Fruit fly (Drosophila melanogaster) whole organism, embryonic: ENCODE measurements around the gene CG14694.

Experiments used
- BEAF-32 ChIP-seq: fragments of 200-800 bp; sonication (Bioruptor generic); optimal IDR thresholded peaks from 3 replicates; lab custom pipeline; 2017; ENCODE audit warnings: missing biosample characterization, missing genetic modification characterization, mild to moderate bottlenecking, moderate library complexity, missing genetic modification reagents
- Bgb ChIP-seq: fragments of 200-800 bp; sonication (Bioruptor generic); IDR thresholded peaks from 2 replicates; pipeline ENCODE4 v1.3.6; 2022; ENCODE audit warnings: missing biosample characterization, missing genetic modification characterization; ENCODE audit not compliant: partially characterized antibody
- CG10147 ChIP-seq: fragments of 200-800 bp; sonication (Bioruptor generic); optimal IDR thresholded peaks from 2 replicates; lab custom pipeline; 2019; ENCODE audit warnings: missing biosample characterization, mild to moderate bottlenecking, missing genetic modification characterization, moderate library complexity
- CG10543 ChIP-seq: fragments of 200-800 bp; sonication (Bioruptor generic); optimal IDR thresholded peaks from 3 replicates; lab custom pipeline; 2017; ENCODE audit warnings: missing biosample characterization, mild to moderate bottlenecking, missing genetic modification characterization, moderate library complexity
- CG10565 ChIP-seq: fragments of 200-800 bp; sonication (Bioruptor generic); optimal IDR thresholded peaks from 3 replicates; lab custom pipeline; 2016; ENCODE audit warnings: missing biosample characterization, mild to moderate bottlenecking, missing genetic modification characterization
- CG10654 ChIP-seq: fragments of 200-800 bp; sonication (Bioruptor generic); optimal IDR thresholded peaks from 2 replicates; lab custom pipeline; 2016; ENCODE audit warnings: missing biosample characterization, missing genetic modification characterization
- CG12155 ChIP-seq: fragments of 200-800 bp; sonication (Bioruptor generic); optimal IDR thresholded peaks from 3 replicates; lab custom pipeline; 2016; ENCODE audit warnings: missing biosample characterization, missing genetic modification characterization
- CG17385 ChIP-seq: fragments of 200-800 bp; sonication (Bioruptor generic); optimal IDR thresholded peaks from 3 replicates; lab custom pipeline; 2018; ENCODE audit warnings: missing biosample characterization, mild to moderate bottlenecking, missing genetic modification characterization
- CG2116 ChIP-seq: fragments of 200-800 bp; sonication (Bioruptor generic); optimal IDR thresholded peaks from 3 replicates; lab custom pipeline; 2018; ENCODE audit warnings: missing biosample characterization, mild to moderate bottlenecking, missing genetic modification characterization
- CG2129 ChIP-seq: fragments of 200-800 bp; sonication (Bioruptor generic); IDR thresholded peaks from 2 replicates; pipeline ENCODE4 v1.3.6; 2022; ENCODE audit warnings: missing biosample characterization, missing genetic modification characterization; ENCODE audit not compliant: partially characterized antibody
- CG2199 ChIP-seq: fragments of 200-800 bp; sonication (Bioruptor generic); IDR thresholded peaks from 3 replicates; pipeline ENCODE4 v1.3.6; 2022; ENCODE audit warnings: missing biosample characterization, missing genetic modification characterization
- CG30431 ChIP-seq: fragments of 200-800 bp; sonication (Bioruptor generic); optimal IDR thresholded peaks from 2 replicates; lab custom pipeline; 2017; ENCODE audit warnings: missing biosample characterization, missing genetic modification characterization
- CG34376 ChIP-seq: fragments of 200-800 bp; sonication (Bioruptor generic); optimal IDR thresholded peaks from 2 replicates; lab custom pipeline; 2018; ENCODE audit warnings: missing biosample characterization, mild to moderate bottlenecking, missing genetic modification characterization
- CG4820 ChIP-seq: fragments of 200-800 bp; sonication (Bioruptor generic); optimal IDR thresholded peaks from 3 replicates; lab custom pipeline; 2016; ENCODE audit warnings: missing biosample characterization, missing genetic modification characterization
- CG6765 ChIP-seq: fragments of 200-800 bp; sonication (Bioruptor generic); optimal IDR thresholded peaks from 3 replicates; lab custom pipeline; 2017; ENCODE audit warnings: missing biosample characterization, mild to moderate bottlenecking, missing genetic modification characterization
- CG7786 ChIP-seq: fragments of 200-800 bp; sonication (Bioruptor generic); optimal IDR thresholded peaks from 2 replicates; lab custom pipeline; 2016; ENCODE audit warnings: missing biosample characterization, missing genetic modification characterization
- CG8765 ChIP-seq: fragments of 200-800 bp; sonication (Bioruptor generic); IDR thresholded peaks from 2 replicates; pipeline ENCODE4 v1.3.6; 2022; ENCODE audit warnings: missing biosample characterization, missing genetic modification characterization
- CG9437 ChIP-seq: fragments of 200-800 bp; sonication (Bioruptor generic); optimal IDR thresholded peaks from 2 replicates; lab custom pipeline; 2018; ENCODE audit warnings: missing biosample characterization, mild to moderate bottlenecking, missing genetic modification characterization
- CG9609 ChIP-seq: fragments of 200-800 bp; sonication (Bioruptor generic); optimal IDR thresholded peaks from 3 replicates; lab custom pipeline; 2016; ENCODE audit warnings: missing biosample characterization, missing genetic modification characterization
- CHES-1-like ChIP-seq: fragments of 200-800 bp; sonication (Bioruptor generic); optimal IDR thresholded peaks from 2 replicates; lab custom pipeline; 2016; ENCODE audit warnings: missing biosample characterization, missing genetic modification characterization
- Doc3 ChIP-seq: fragments of 200-800 bp; sonication (Bioruptor generic); IDR thresholded peaks from 3 replicates; pipeline ENCODE4 v1.3.6; 2022; ENCODE audit warnings: missing biosample characterization, missing genetic modification characterization; ENCODE audit not compliant: partially characterized antibody
- E2f2 ChIP-seq: fragments of 200-800 bp; sonication (Bioruptor generic); IDR thresholded peaks from 2 replicates; pipeline ENCODE4 v1.3.6; 2022; ENCODE audit warnings: missing biosample characterization, missing genetic modification characterization
- HHEX ChIP-seq: fragments of 200-800 bp; sonication (Bioruptor generic); optimal IDR thresholded peaks from 3 replicates; lab custom pipeline; 2017; ENCODE audit warnings: missing biosample characterization, mild to moderate bottlenecking, missing genetic modification characterization, missing genetic modification reagents
- HLH54F ChIP-seq: fragments of 200-800 bp; sonication (Bioruptor generic); optimal IDR thresholded peaks from 3 replicates; lab custom pipeline; 2016; ENCODE audit warnings: missing biosample characterization, missing genetic modification characterization
- HmgD ChIP-seq: fragments of 200-800 bp; sonication (Bioruptor generic); optimal IDR thresholded peaks from 3 replicates; lab custom pipeline; 2016; ENCODE audit warnings: missing biosample characterization, missing genetic modification characterization
- HmgZ ChIP-seq: fragments of 200-800 bp; sonication (Bioruptor generic); optimal IDR thresholded peaks from 2 replicates; lab custom pipeline; 2018; ENCODE audit warnings: missing biosample characterization, mild to moderate bottlenecking, missing genetic modification characterization
- Hr3 ChIP-seq: fragments of 200-800 bp; sonication (Bioruptor generic); optimal IDR thresholded peaks from 3 replicates; lab custom pipeline; 2016; ENCODE audit warnings: missing biosample characterization, missing genetic modification characterization
- Hr78 ChIP-seq, 2 experiments: fragments of 200-800 bp in 1 of 2; fragments of >200 bp in 1 of 2; sonication (Bioruptor generic) in 1 of 2; optimal IDR thresholded peaks; 2 replicates each; lab custom pipeline; 2017 to 2019; ENCODE audit warnings: missing biosample characterization in 2 of 2, missing genetic modification characterization in 2 of 2, mild to moderate bottlenecking in 1 of 2, moderate library complexity in 1 of 2
- Lhr ChIP-seq: fragments of 200-800 bp; sonication (Bioruptor generic); optimal IDR thresholded peaks from 3 replicates; lab custom pipeline; 2017; ENCODE audit warnings: mild to moderate bottlenecking, missing biosample characterization, missing genetic modification reagents, missing genetic modification characterization
- MESR4 ChIP-seq: fragments of 200-800 bp; sonication (Bioruptor generic); optimal IDR thresholded peaks from 2 replicates; lab custom pipeline; 2018; ENCODE audit warnings: missing biosample characterization, mild to moderate bottlenecking, missing genetic modification characterization, moderate library complexity
- PHDP ChIP-seq: fragments of 200-800 bp; sonication (Bioruptor generic); optimal IDR thresholded peaks from 3 replicates; lab custom pipeline; 2018; ENCODE audit warnings: missing biosample characterization, mild to moderate bottlenecking, missing genetic modification characterization, moderate library complexity
- Sin3A ChIP-seq: fragments of >200 bp; optimal IDR thresholded peaks from 2 replicates; lab custom pipeline; 2018
- Sox102F ChIP-seq: fragments of 200-800 bp; sonication (Bioruptor generic); optimal IDR thresholded peaks from 2 replicates; lab custom pipeline; 2018; ENCODE audit warnings: missing biosample characterization, mild to moderate bottlenecking, missing genetic modification characterization, moderate library complexity
- az2 ChIP-seq: fragments of 200-800 bp; sonication (Bioruptor generic); optimal IDR thresholded peaks from 3 replicates; lab custom pipeline; 2016; ENCODE audit warnings: missing biosample characterization, missing genetic modification characterization
- bcd ChIP-seq: fragments of 200-800 bp; sonication (Bioruptor generic); optimal IDR thresholded peaks from 2 replicates; lab custom pipeline; 2017; ENCODE audit warnings: missing biosample characterization, mild to moderate bottlenecking, missing genetic modification characterization
- bowl ChIP-seq: fragments of 200-800 bp; sonication (Bioruptor generic); IDR thresholded peaks from 2 replicates; pipeline ENCODE4 v1.3.6; 2022; ENCODE audit warnings: missing biosample characterization, missing genetic modification characterization
- chif ChIP-seq, 2 experiments: fragments of 200-800 bp; sonication (Bioruptor generic); optimal IDR thresholded peaks; 3 replicates each; lab custom pipeline; 2016; ENCODE audit warnings: missing biosample characterization in 2 of 2, missing genetic modification characterization in 2 of 2
- chinmo ChIP-seq: fragments of 200-800 bp; sonication (Bioruptor generic); IDR thresholded peaks from 4 replicates; pipeline ENCODE4 v1.3.6; 2022; ENCODE audit warnings: missing biosample characterization, missing genetic modification characterization; ENCODE audit not compliant: partially characterized antibody
- disco-r ChIP-seq: fragments of 200-800 bp; sonication (Bioruptor generic); optimal IDR thresholded peaks from 2 replicates; lab custom pipeline; 2016; ENCODE audit warnings: missing biosample characterization, missing genetic modification characterization
- gfzf ChIP-seq: fragments of 200-800 bp; sonication (Bioruptor generic); optimal IDR thresholded peaks from 2 replicates; lab custom pipeline; 2016; ENCODE audit warnings: missing biosample characterization, mild to moderate bottlenecking, missing genetic modification characterization, moderate library complexity
- jumu ChIP-seq: fragments of 200-800 bp; sonication (Bioruptor generic); optimal IDR thresholded peaks from 3 replicates; lab custom pipeline; 2016; ENCODE audit warnings: missing biosample characterization, missing genetic modification characterization
- lbe ChIP-seq: fragments of 200-800 bp; sonication (Bioruptor generic); optimal IDR thresholded peaks from 2 replicates; lab custom pipeline; 2016; ENCODE audit warnings: missing biosample characterization, mild to moderate bottlenecking, missing genetic modification characterization
- lilli ChIP-seq: fragments of 200-800 bp; sonication (Bioruptor generic); optimal IDR thresholded peaks from 3 replicates; lab custom pipeline; 2016; ENCODE audit warnings: missing biosample characterization, missing genetic modification characterization
- luna ChIP-seq: fragments of 200-800 bp; sonication (Bioruptor generic); optimal IDR thresholded peaks from 2 replicates; lab custom pipeline; 2016; ENCODE audit warnings: missing biosample characterization, missing genetic modification characterization
- nmo ChIP-seq: fragments of 200-800 bp; sonication (Bioruptor generic); optimal IDR thresholded peaks from 2 replicates; lab custom pipeline; 2018; ENCODE audit warnings: missing biosample characterization, mild to moderate bottlenecking, missing genetic modification characterization, moderate library complexity
- sna ChIP-seq: fragments of 200-800 bp; sonication (Bioruptor generic); IDR thresholded peaks from 2 replicates; pipeline ENCODE4 v1.3.6; 2022; ENCODE audit warnings: missing biosample characterization, missing genetic modification characterization; ENCODE audit not compliant: partially characterized antibody
- tio ChIP-seq: fragments of 200-800 bp; sonication (Bioruptor generic); optimal IDR thresholded peaks from 2 replicates; lab custom pipeline; 2017; ENCODE audit warnings: missing biosample characterization, missing genetic modification characterization, inconsistent platforms
- vvl ChIP-seq: fragments of 200-800 bp; sonication (Bioruptor generic); IDR thresholded peaks from 2 replicates; pipeline ENCODE4 v1.3.6; 2022; ENCODE audit warnings: missing biosample characterization, missing genetic modification characterization
- wdn ChIP-seq: fragments of 200-800 bp; sonication (Bioruptor generic); IDR thresholded peaks from 2 replicates; pipeline ENCODE4 v1.3.6; 2022; ENCODE audit warnings: missing biosample characterization, missing genetic modification characterization

CG14694 gene

DNA sequence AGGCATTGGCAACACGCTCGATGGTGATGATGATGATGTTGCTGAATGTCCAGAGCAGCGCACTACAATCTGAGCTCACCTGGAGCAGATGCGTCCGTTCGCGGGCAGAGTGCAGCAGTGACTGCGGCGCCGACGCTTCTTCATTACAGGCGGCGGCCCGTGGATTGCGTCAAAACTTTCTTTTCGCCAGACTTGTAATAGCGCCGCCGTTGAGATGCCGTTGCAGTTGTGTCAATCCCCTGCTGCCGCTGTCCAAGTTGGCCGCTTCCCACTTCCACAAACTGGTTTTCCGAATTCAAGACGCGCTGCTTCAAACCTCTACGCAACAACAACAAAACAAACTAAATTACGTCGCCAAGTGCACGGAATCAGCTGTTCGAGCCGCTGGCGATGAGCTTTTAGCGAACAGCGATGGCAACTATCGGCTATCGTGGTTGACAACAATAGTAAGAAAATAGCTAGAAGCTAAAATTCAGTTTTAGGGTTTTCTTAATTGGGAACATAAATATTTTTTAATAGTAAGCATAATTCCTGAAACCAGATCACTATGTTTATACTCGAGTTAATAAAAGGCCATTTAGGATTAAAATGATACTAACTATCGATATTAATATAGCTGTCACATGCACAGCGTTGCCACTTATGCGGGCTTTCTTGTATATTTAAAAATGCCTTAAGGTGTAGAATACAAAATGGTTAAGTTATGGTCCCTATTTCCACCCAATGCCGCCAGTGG is 22.4 kb upstream of the CG14694 start, which contains the start of gene Tpc1 (continued):
- TF ChIP-seq nmo (GFP tag; lab: Kevin White, UChicago): peak; percentile 65
- peak; percentile 90 for TF ChIP-seq Doc3 (GFP tag; lab: Robert Waterston, UW)
- TF ChIP-seq CG2199 (GFP tag; lab: Robert Waterston, UW): no peak
- no peak for TF ChIP-seq HHEX
- TF ChIP-seq Sin3A (lab: Kevin White, UChicago): peak; percentile 79
- TF ChIP-seq wdn (GFP tag; lab: Robert Waterston, UW): no peak
- peak; percentile 10 to 19 for TF ChIP-seq chif (GFP tag; optimal IDR thresholded peaks at IDR 0.05; lab: Kevin White, UChicago)
- peak; percentile 13 for TF ChIP-seq CG17385 (GFP tag; lab: Kevin White, UChicago)
- peak; percentile 26 for TF ChIP-seq lbe (GFP tag; lab: Kevin White, UChicago)
- no peak for TF ChIP-seq HmgD (GFP tag; lab: Kevin White, UChicago)
- peak; percentile 21 for TF ChIP-seq Lhr (GFP tag; lab: Kevin White, UChicago)
- TF ChIP-seq CG34376 (GFP tag; lab: Kevin White, UChicago): peak; percentile 51
- TF ChIP-seq gfzf (GFP tag; lab: Kevin White, UChicago): peak; percentile 35
- TF ChIP-seq vvl (GFP tag; lab: Robert Waterston, UW): no peak
- TF ChIP-seq CHES-1-like (GFP tag; lab: Kevin White, UChicago): peak; percentile 44
- peak; percentile 46 for TF ChIP-seq CG10147
- peak; percentile 48 for TF ChIP-seq luna (GFP tag; lab: Kevin White, UChicago)
- peak; percentile 35 for TF ChIP-seq Sox102F (GFP tag; lab: Kevin White, UChicago)
- no peak for TF ChIP-seq CG6765
- peak; percentile 71 for TF ChIP-seq HmgZ (tag; lab: Kevin White, UChicago)
- TF ChIP-seq Hr78 (GFP tag; optimal IDR thresholded peaks at IDR 0.05; lab: Kevin White, UChicago): peak in 1 of 2 experiments; percentile 28
- TF ChIP-seq CG7786 (GFP tag; lab: Kevin White, UChicago): peak; percentile 42
- TF ChIP-seq MESR4 (GFP tag; lab: Kevin White, UChicago): peak; percentile 52
- TF ChIP-seq CG2116 (GFP tag; lab: Kevin White, UChicago): peak; percentile 76
- no peak for TF ChIP-seq CG30431
- TF ChIP-seq jumu (GFP tag; lab: Kevin White, UChicago): no peak
- TF ChIP-seq CG10565 (GFP tag; lab: Kevin White, UChicago): no peak
- TF ChIP-seq CG10543 (GFP tag; lab: Kevin White, UChicago): peak; percentile 9
- TF ChIP-seq CG9609 (GFP tag; lab: Kevin White, UChicago): peak; percentile 27
- TF ChIP-seq disco-r (GFP tag; lab: Kevin White, UChicago): peak; percentile 61
- TF ChIP-seq chinmo (GFP tag; lab: Robert Waterston, UW): peak; percentile 96
- peak; percentile 94 for TF ChIP-seq E2f2
- peak; percentile 95 for TF ChIP-seq BEAF-32 (GFP tag; lab: Kevin White, UChicago)
- peak; percentile 23 for TF ChIP-seq Hr3
- peak; percentile 73 for TF ChIP-seq Bgb (GFP tag; lab: Robert Waterston, UW)
- TF ChIP-seq CG9437 (GFP tag; lab: Kevin White, UChicago): peak; percentile 70
- TF ChIP-seq CG8765 (GFP tag; lab: Robert Waterston, UW): no peak
- peak; percentile 94 for TF ChIP-seq sna (GFP tag; lab: Robert Waterston, UW)
- no peak for TF ChIP-seq bowl
- no peak for TF ChIP-seq tio (GFP tag; lab: Kevin White, UChicago)
- peak; percentile 74 for TF ChIP-seq lilli (GFP tag; lab: Kevin White, UChicago)
- TF ChIP-seq CG4820 (GFP tag; lab: Kevin White, UChicago): peak; percentile 6
- no peak for TF ChIP-seq PHDP
- TF ChIP-seq HLH54F (GFP tag; lab: Kevin White, UChicago): peak; percentile 62
- peak; percentile 45 for TF ChIP-seq CG12155 (GFP tag; lab: Kevin White, UChicago)
- TF ChIP-seq CG2129 (GFP tag; lab: Robert Waterston, UW): peak; percentile 90
- TF ChIP-seq bcd (GFP tag; lab: Kevin White, UChicago): peak; percentile 20
- peak; percentile 7 for TF ChIP-seq CG10654 (GFP tag; lab: Kevin White, UChicago)
- no peak for TF ChIP-seq az2
